Fruit fly (Drosophila melanogaster) whole organism, embryonic: ENCODE measurements around the gene Cyp4d14.
A peak's percentile ranks its signal among the peaks of the same experiment; 100 is the strongest.

Source experiments
- Ada2b ChIP-seq: fragments of 200-800 bp; sonication (Bioruptor generic); IDR thresholded peaks from 2 replicates; pipeline ENCODE4 v1.3.6; 2022; ENCODE audit warnings: missing biosample characterization, missing genetic modification characterization
- Antp ChIP-seq: fragments of 200-800 bp; sonication (Bioruptor generic); optimal IDR thresholded peaks from 3 replicates; lab custom pipeline; 2016; ENCODE audit warnings: missing biosample characterization, missing genetic modification characterization
- Asciz ChIP-seq: fragments of 200-800 bp; sonication (Bioruptor generic); optimal IDR thresholded peaks from 2 replicates; lab custom pipeline; 2017; ENCODE audit warnings: missing biosample characterization, mild to moderate bottlenecking, missing genetic modification characterization, missing genetic modification reagents
- Bgb ChIP-seq: fragments of 200-800 bp; sonication (Bioruptor generic); IDR thresholded peaks from 2 replicates; pipeline ENCODE4 v1.3.6; 2022; ENCODE audit warnings: missing biosample characterization, missing genetic modification characterization; ENCODE audit not compliant: partially characterized antibody
- CG10543 ChIP-seq: fragments of 200-800 bp; sonication (Bioruptor generic); optimal IDR thresholded peaks from 3 replicates; lab custom pipeline; 2017; ENCODE audit warnings: missing biosample characterization, mild to moderate bottlenecking, missing genetic modification characterization, moderate library complexity
- CG10654 ChIP-seq: fragments of 200-800 bp; sonication (Bioruptor generic); optimal IDR thresholded peaks from 2 replicates; lab custom pipeline; 2016; ENCODE audit warnings: missing biosample characterization, missing genetic modification characterization
- CG11093 ChIP-seq: fragments of 200-800 bp; sonication (Bioruptor generic); IDR thresholded peaks from 3 replicates; pipeline ENCODE4 v1.3.6; 2022; ENCODE audit warnings: missing biosample characterization, missing genetic modification characterization
- CG11247 ChIP-seq: fragments of 200-800 bp; sonication (Bioruptor generic); IDR thresholded peaks from 2 replicates; pipeline ENCODE4 v1.3.6; 2022; ENCODE audit warnings: missing biosample characterization, missing genetic modification characterization
- CG15479 ChIP-seq: fragments of 200-800 bp; sonication (Bioruptor generic); optimal IDR thresholded peaks from 3 replicates; lab custom pipeline; 2019; ENCODE audit warnings: missing biosample characterization, mild to moderate bottlenecking, missing genetic modification characterization, moderate library complexity
- CG16813 ChIP-seq: fragments of 200-800 bp; sonication (Bioruptor generic); IDR thresholded peaks from 3 replicates; pipeline ENCODE4 v1.3.6; 2022; ENCODE audit warnings: missing biosample characterization, missing genetic modification characterization; ENCODE audit not compliant: partially characterized antibody
- CG18262 ChIP-seq: fragments of 200-800 bp; optimal IDR thresholded peaks from 3 replicates; lab custom pipeline; 2019; ENCODE audit warnings: missing biosample characterization, mild to moderate bottlenecking, missing genetic modification characterization, moderate library complexity
- CG18476 ChIP-seq: fragments of 200-800 bp; sonication (Bioruptor generic); optimal IDR thresholded peaks from 2 replicates; lab custom pipeline; 2016; ENCODE audit warnings: missing biosample characterization, mild to moderate bottlenecking, missing genetic modification characterization
- CG3407 ChIP-seq: fragments of 200-800 bp; sonication (Bioruptor generic); optimal IDR thresholded peaks from 2 replicates; lab custom pipeline; 2018; ENCODE audit warnings: missing biosample characterization, mild to moderate bottlenecking, missing genetic modification characterization
- CG4282 ChIP-seq: fragments of 200-800 bp; sonication (Bioruptor generic); optimal IDR thresholded peaks from 2 replicates; lab custom pipeline; 2016; ENCODE audit warnings: missing biosample characterization, missing genetic modification characterization
- CG6272 ChIP-seq: fragments of 200-800 bp; sonication (Bioruptor generic); IDR thresholded peaks from 2 replicates; pipeline ENCODE4 v1.3.6; 2022; ENCODE audit warnings: missing biosample characterization, missing genetic modification characterization
- GATAe ChIP-seq: fragments of 200-800 bp; sonication (Bioruptor generic); conservative IDR thresholded peaks from 2 replicates; pipeline ENCODE4 v1.3.6; 2022; ENCODE audit warnings: missing biosample characterization, missing genetic modification characterization
- Gsc ChIP-seq: fragments of 200-800 bp; sonication (Bioruptor generic); IDR thresholded peaks from 2 replicates; pipeline ENCODE4 v1.3.6; 2022; ENCODE audit warnings: missing biosample characterization, missing genetic modification characterization
- HHEX ChIP-seq: fragments of 200-800 bp; sonication (Bioruptor generic); optimal IDR thresholded peaks from 3 replicates; lab custom pipeline; 2017; ENCODE audit warnings: missing biosample characterization, mild to moderate bottlenecking, missing genetic modification characterization, missing genetic modification reagents
- Hey ChIP-seq: fragments of 200-800 bp; sonication (Bioruptor generic); optimal IDR thresholded peaks from 3 replicates; lab custom pipeline; 2018; ENCODE audit warnings: missing biosample characterization, mild to moderate bottlenecking, missing genetic modification characterization
- HmgZ ChIP-seq: fragments of 200-800 bp; sonication (Bioruptor generic); optimal IDR thresholded peaks from 2 replicates; lab custom pipeline; 2018; ENCODE audit warnings: missing biosample characterization, mild to moderate bottlenecking, missing genetic modification characterization
- NFAT ChIP-seq: fragments of 200-800 bp; sonication (Bioruptor generic); IDR thresholded peaks from 2 replicates; pipeline ENCODE4 v1.3.6; 2022; ENCODE audit warnings: missing biosample characterization, missing genetic modification characterization
- Neu2 ChIP-seq: fragments of 200-800 bp; sonication (Bioruptor generic); optimal IDR thresholded peaks from 3 replicates; lab custom pipeline; 2016; ENCODE audit warnings: missing biosample characterization, missing genetic modification characterization, borderline replicate concordance
- Nf-YB ChIP-seq: fragments of 200-800 bp; sonication (Bioruptor generic); optimal IDR thresholded peaks from 3 replicates; lab custom pipeline; 2019; ENCODE audit warnings: missing biosample characterization, mild to moderate bottlenecking, missing genetic modification characterization, moderate library complexity
- Nf-YC ChIP-seq: fragments of 200-800 bp; optimal IDR thresholded peaks from 3 replicates; lab custom pipeline; 2019; ENCODE audit warnings: missing biosample characterization, mild to moderate bottlenecking, missing genetic modification characterization, moderate library complexity
- Rx ChIP-seq: fragments of 200-800 bp; sonication (Bioruptor generic); IDR thresholded peaks from 2 replicates; pipeline ENCODE4 v1.3.6; 2022; ENCODE audit warnings: missing biosample characterization, missing genetic modification characterization
- Sox100B ChIP-seq: fragments of 200-800 bp; sonication (Bioruptor generic); optimal IDR thresholded peaks from 3 replicates; lab custom pipeline; 2018; ENCODE audit warnings: missing biosample characterization, mild to moderate bottlenecking, missing genetic modification characterization
- Sox102F ChIP-seq: fragments of 200-800 bp; sonication (Bioruptor generic); optimal IDR thresholded peaks from 2 replicates; lab custom pipeline; 2018; ENCODE audit warnings: missing biosample characterization, mild to moderate bottlenecking, missing genetic modification characterization, moderate library complexity
- Ssrp ChIP-seq: fragments of 200-800 bp; sonication (Bioruptor generic); optimal IDR thresholded peaks from 2 replicates; lab custom pipeline; 2018; ENCODE audit warnings: missing biosample characterization, mild to moderate bottlenecking, missing genetic modification characterization, moderate library complexity
- Stat92E ChIP-seq, 3 experiments: fragments of >200 bp in 2 of 3; fragments of 200-800 bp in 1 of 3; sonication (Bioruptor generic) in 1 of 3; optimal IDR thresholded peaks; 2 replicates each; lab custom pipeline; 2017 to 2019; ENCODE audit warnings: missing biosample characterization in 3 of 3, missing genetic modification characterization in 3 of 3, mild to moderate bottlenecking in 1 of 3, moderate library complexity in 1 of 3
- Tbp ChIP-seq: fragments of >200 bp; optimal IDR thresholded peaks from 2 replicates; lab custom pipeline; 2018; ENCODE audit warnings: missing biosample characterization, missing genetic modification characterization
- cad ChIP-seq: fragments of >200 bp; optimal IDR thresholded peaks from 2 replicates; lab custom pipeline; 2017; ENCODE audit warnings: missing biosample characterization, missing genetic modification characterization
- dm ChIP-seq: fragments of 200-800 bp; sonication (Bioruptor generic); optimal IDR thresholded peaks from 3 replicates; lab custom pipeline; 2016; ENCODE audit warnings: missing biosample characterization, missing genetic modification characterization
- ems ChIP-seq: fragments of 200-800 bp; sonication (Bioruptor generic); optimal IDR thresholded peaks from 3 replicates; lab custom pipeline; 2016; ENCODE audit warnings: missing biosample characterization, missing genetic modification characterization
- gce ChIP-seq: fragments of 200-800 bp; sonication (Bioruptor generic); IDR thresholded peaks from 3 replicates; pipeline ENCODE4 v1.3.6; 2022; ENCODE audit warnings: missing biosample characterization, missing genetic modification characterization
- lbe ChIP-seq: fragments of 200-800 bp; sonication (Bioruptor generic); optimal IDR thresholded peaks from 2 replicates; lab custom pipeline; 2016; ENCODE audit warnings: missing biosample characterization, mild to moderate bottlenecking, missing genetic modification characterization
- lola ChIP-seq, 3 experiments: fragments of >200 bp in 2 of 3; fragments of 200-800 bp in 1 of 3; sonication (Bioruptor generic) in 1 of 3; optimal IDR thresholded peaks; 2 replicates each; lab custom pipeline; 2017 to 2019; ENCODE audit warnings: missing biosample characterization in 3 of 3, missing genetic modification characterization in 3 of 3, mild to moderate bottlenecking in 1 of 3, moderate library complexity in 1 of 3
- maf-S ChIP-seq: fragments of 200-800 bp; sonication (Bioruptor generic); optimal IDR thresholded peaks from 2 replicates; lab custom pipeline; 2016; ENCODE audit warnings: missing biosample characterization, missing genetic modification characterization
- schlank ChIP-seq: fragments of 200-800 bp; sonication (Bioruptor generic); optimal IDR thresholded peaks from 2 replicates; lab custom pipeline; 2018; ENCODE audit warnings: missing biosample characterization, mild to moderate bottlenecking, missing genetic modification characterization
- sd ChIP-seq: fragments of 200-800 bp; sonication (Bioruptor generic); optimal IDR thresholded peaks from 3 replicates; lab custom pipeline; 2018; ENCODE audit warnings: missing biosample characterization, mild to moderate bottlenecking, missing genetic modification characterization, moderate library complexity
- seq ChIP-seq: fragments of 200-800 bp; sonication (Bioruptor generic); IDR thresholded peaks from 2 replicates; pipeline ENCODE4 v1.3.6; 2022; ENCODE audit warnings: missing biosample characterization, missing genetic modification characterization
- sob ChIP-seq: fragments of 200-800 bp; sonication (Bioruptor generic); IDR thresholded peaks from 2 replicates; pipeline ENCODE4 v1.3.6; 2022; ENCODE audit warnings: missing biosample characterization, missing genetic modification characterization
- sug ChIP-seq: fragments of 200-800 bp; optimal IDR thresholded peaks from 2 replicates; lab custom pipeline; 2019; ENCODE audit warnings: missing biosample characterization, mild to moderate bottlenecking, missing genetic modification characterization, moderate library complexity
- tll ChIP-seq, 2 experiments: fragments of 200-800 bp in 1 of 2; fragments of >200 bp in 1 of 2; sonication (Bioruptor generic) in 1 of 2; optimal IDR thresholded peaks; 2 replicates each; lab custom pipeline; 2017 to 2019; ENCODE audit warnings: missing biosample characterization in 2 of 2, missing genetic modification characterization in 2 of 2, mild to moderate bottlenecking in 1 of 2, moderate library complexity in 1 of 2
- vvl ChIP-seq: fragments of 200-800 bp; sonication (Bioruptor generic); IDR thresholded peaks from 2 replicates; pipeline ENCODE4 v1.3.6; 2022; ENCODE audit warnings: missing biosample characterization, missing genetic modification characterization
- zen ChIP-seq: fragments of 200-800 bp; sonication (Bioruptor generic); optimal IDR thresholded peaks from 3 replicates; lab custom pipeline; 2018; ENCODE audit warnings: missing biosample characterization, mild to moderate bottlenecking, missing genetic modification characterization, moderate library complexity
- zen2 ChIP-seq: fragments of 200-800 bp; sonication (Bioruptor generic); IDR thresholded peaks from 3 replicates; pipeline ENCODE4 v1.3.6; 2022; ENCODE audit warnings: missing biosample characterization, missing genetic modification characterization; ENCODE audit not compliant: partially characterized antibody

Gene Cyp4d14

DNA sequence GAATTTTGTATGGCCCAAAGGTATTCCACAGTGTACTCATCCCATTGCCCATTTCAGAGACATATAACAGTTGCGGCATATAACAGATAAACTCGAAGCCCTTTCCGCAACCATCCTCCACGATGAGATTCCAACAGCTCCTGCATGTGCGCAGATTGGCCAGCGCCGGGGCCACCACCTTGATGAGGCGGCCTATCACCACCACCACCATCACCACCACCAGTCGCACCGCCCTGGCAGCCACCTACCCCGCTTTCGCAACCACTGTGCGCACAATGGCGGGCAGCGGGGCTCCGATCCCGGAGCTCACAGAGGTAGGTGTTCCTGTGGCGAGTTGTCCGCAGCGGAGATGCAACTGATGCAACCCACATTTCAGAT lies 32.2 kb downstream of the Cyp4d14 start:
- peak; percentile 94 for TF ChIP-seq Nf-YC (tag; lab: Kevin White, UChicago)
- peak; percentile 47; the same call in 1 of the 2 replicates for TF ChIP-seq seq (GFP tag; lab: Robert Waterston, UW)
- no peak for TF ChIP-seq CG3407 (GFP tag; lab: Kevin White, UChicago)
- TF ChIP-seq Nf-YB (GFP tag; lab: Kevin White, UChicago): peak; percentile 94

- TF ChIP-seq zen: peak; percentile 39
- TF ChIP-seq zen2 (GFP tag; lab: Robert Waterston, UW): no peak
- TF ChIP-seq CG15479: peak; percentile 96
- no peak for TF ChIP-seq CG10654 (GFP tag; lab: Kevin White, UChicago)
- peak; percentile 47 for TF ChIP-seq HmgZ (tag; lab: Kevin White, UChicago)
- TF ChIP-seq sob (GFP tag; lab: Robert Waterston, UW): no peak
- TF ChIP-seq sd (tag; lab: Kevin White, UChicago): peak; percentile 11
- 0 out of 2 replicates have a peak, but pooled peaks have one; percentile 10 for TF ChIP-seq vvl (GFP tag; lab: Robert Waterston, UW)
- peak; percentile 47 for TF ChIP-seq CG10543 (GFP tag; lab: Kevin White, UChicago)
- peak in 1 of 2 experiments; percentile 80 for TF ChIP-seq tll (GFP tag; optimal IDR thresholded peaks at IDR 0.05; lab: Kevin White, UChicago)
- peak; percentile 95 for TF ChIP-seq cad
- no peak for TF ChIP-seq CG16813 (GFP tag; lab: Robert Waterston, UW)
- peak; percentile 60 for TF ChIP-seq sug
- peak; percentile 56 for TF ChIP-seq Hey
- TF ChIP-seq Ada2b (GFP tag; lab: Robert Waterston, UW): peak; percentile 1; the same call in 1 of the 2 replicates
These were observed 32.7 kb downstream of the Cyp4d14 start for dm6 chrX:2142275-2142934.

dm6 chrX:2141854-2142216 lies 33.3 kb downstream of the Cyp4d14 start:
- TF ChIP-seq Neu2 (GFP tag; lab: Kevin White, UChicago) (no peak), maf-S (GFP tag; lab: Kevin White, UChicago) (no peak), Nf-YB (GFP tag; lab: Kevin White, UChicago) (peak; percentile 8), CG11093 (GFP tag; lab: Robert Waterston, UW) (no peak; the same call in 2 of the 3 replicates), gce (peak; percentile 8; the same call in 1 of the 3 replicates), Bgb (GFP tag; lab: Robert Waterston, UW) (no peak), schlank (tag; lab: Kevin White, UChicago) (peak; percentile 65), Sox100B (GFP tag; lab: Kevin White, UChicago) (no peak), CG18476 (no peak), Gsc (GFP tag; lab: Robert Waterston, UW) (no peak), Stat92E (GFP tag; optimal IDR thresholded peaks at IDR 0.05; lab: Kevin White, UChicago) (no peak), Rx (no peak), CG4282 (GFP tag; lab: Kevin White, UChicago) (no peak), HHEX (GFP tag; lab: Kevin White, UChicago) (peak; percentile 57), GATAe (GFP tag; lab: Robert Waterston, UW) (0 out of 2 replicates have a peak, but pooled peaks have one; percentile 12), dm (GFP tag; lab: Kevin White, UChicago) (peak; percentile 22), Asciz (GFP tag; lab: Kevin White, UChicago) (peak; percentile 61), CG6272 (no peak), CG11247 (GFP tag; lab: Robert Waterston, UW) (no peak), Sox102F (GFP tag; lab: Kevin White, UChicago) (peak; percentile 50), ems (GFP tag; lab: Kevin White, UChicago) (no peak), Antp (GFP tag; lab: Kevin White, UChicago) (no peak), CG18262 (tag; lab: Kevin White, UChicago) (peak; percentile 38), lbe (peak; percentile 67), NFAT (GFP tag; lab: Robert Waterston, UW) (peak; percentile 37; the same call in 1 of the 2 replicates), Tbp (GFP tag; lab: Kevin White, UChicago) (no peak), Ssrp (tag; lab: Kevin White, UChicago) (peak; percentile 2), lola (GFP tag; optimal IDR thresholded peaks at IDR 0.05; lab: Kevin White, UChicago) (no peak)
